Worm (Caenorhabditis elegans) whole organism, L4 larva: ENCODE measurements around the gene txdc-9.

Experiments used
- D1046.2 ChIP-seq: fragments of 200-800 bp; sonication (Bioruptor generic); IDR thresholded peaks from 2 replicates; pipeline ENCODE4 v1.3.6; 2022; ENCODE audit warnings: missing genetic modification characterization, missing compliant biosample characterization
- F26F4.8 ChIP-seq: fragments of 200-800 bp; sonication (Bioruptor generic); conservative IDR thresholded peaks from 2 replicates; pipeline ENCODE4 v1.3.6; 2022; ENCODE audit warnings: missing genetic modification characterization, missing compliant biosample characterization
- Y105C5A.15 ChIP-seq: fragments of 200-800 bp; sonication (Bioruptor generic); IDR thresholded peaks from 2 replicates; pipeline ENCODE4 v1.3.6; 2022; ENCODE audit warnings: missing genetic modification characterization, missing compliant biosample characterization
- Y5F2A.4 ChIP-seq: fragments of 200-800 bp; sonication (Bioruptor generic); optimal IDR thresholded peaks from 2 replicates; lab custom pipeline; 2018; ENCODE audit warnings: mild to moderate bottlenecking, missing genetic modification characterization, missing compliant biosample characterization
- Y75B8A.6 ChIP-seq: fragments of 200-800 bp; sonication (Bioruptor generic); IDR thresholded peaks from 2 replicates; pipeline ENCODE4 v1.3.6; 2022; ENCODE audit warnings: missing genetic modification reagents, missing genetic modification characterization, missing compliant biosample characterization
- ZK337.2 ChIP-seq: fragments of 200-800 bp; sonication (Bioruptor generic); IDR thresholded peaks from 2 replicates; pipeline ENCODE4 v1.3.6; 2022; ENCODE audit warnings: missing genetic modification reagents, missing genetic modification characterization, missing compliant biosample characterization
- ZK546.5 ChIP-seq, 2 experiments: sonication (generic microtip); optimal IDR thresholded peaks; 2 replicates each; lab custom pipeline; 2017; ENCODE audit warnings: missing biosample characterization in 2 of 2, missing genetic modification characterization in 2 of 2
- aha-1 ChIP-seq: fragments of 150-350 bp; peaks from one replicate; lab custom pipeline; 2014; ENCODE audit warnings: missing biosample characterization, missing genetic modification characterization
- ceh-20 ChIP-seq: fragments of 200-800 bp; sonication (Bioruptor generic); IDR thresholded peaks from 2 replicates; pipeline ENCODE4 v1.3.6; 2022; ENCODE audit warnings: missing genetic modification reagents, missing genetic modification characterization, missing compliant biosample characterization
- ceh-44 ChIP-seq: fragments of 200-800 bp; sonication (Bioruptor generic); IDR thresholded peaks from 2 replicates; pipeline ENCODE4 v1.3.6; 2022; ENCODE audit warnings: missing genetic modification reagents, missing genetic modification characterization, missing compliant biosample characterization
- ctbp-1 ChIP-seq: fragments of 200-800 bp; sonication (Bioruptor generic); IDR thresholded peaks from 2 replicates; pipeline ENCODE4 v1.3.6; 2022; ENCODE audit warnings: missing genetic modification reagents, missing genetic modification characterization, missing compliant biosample characterization
- dmd-8 ChIP-seq: fragments of 200-800 bp; sonication (Bioruptor generic); IDR thresholded peaks from 2 replicates; pipeline ENCODE4 v1.3.6; 2022; ENCODE audit warnings: missing genetic modification characterization, missing compliant biosample characterization
- dve-1 ChIP-seq: sonication (generic microtip); optimal IDR thresholded peaks from 2 replicates; lab custom pipeline; 2017; ENCODE audit warnings: antibody characterized with exemption, mild to moderate bottlenecking, missing genetic modification characterization, missing compliant biosample characterization; ENCODE audit not compliant: insufficient read depth
- egl-27 ChIP-seq: sonication (generic microtip); optimal IDR thresholded peaks from 3 replicates; lab custom pipeline; 2017; ENCODE audit warnings: missing biosample characterization, missing genetic modification reagents, missing genetic modification characterization
- fkh-10 ChIP-seq: fragments of 150-350 bp; optimal IDR thresholded peaks from 2 replicates; lab custom pipeline; 2014; ENCODE audit warnings: missing biosample characterization, missing genetic modification reagents, missing genetic modification characterization
- lin-1 ChIP-seq: fragments of 200-800 bp; sonication (Bioruptor generic); IDR thresholded peaks from 2 replicates; pipeline ENCODE4 v1.3.6; 2022; ENCODE audit warnings: missing genetic modification reagents, missing genetic modification characterization, missing compliant biosample characterization
- lin-15B ChIP-seq: fragments of 150-350 bp; sonication (generic microtip); optimal IDR thresholded peaks from 3 replicates; lab custom pipeline; 2014; ENCODE audit warnings: missing biosample characterization, missing genetic modification characterization
- lin-39 ChIP-seq: fragments of 150-350 bp; optimal IDR thresholded peaks from 2 replicates; lab custom pipeline; 2014; ENCODE audit warnings: missing biosample characterization, missing genetic modification reagents, missing genetic modification characterization
- lir-3 ChIP-seq: sonication (generic microtip); optimal IDR thresholded peaks from 2 replicates; lab custom pipeline; 2016; ENCODE audit warnings: mild to moderate bottlenecking, missing genetic modification characterization, missing compliant biosample characterization
- mes-2 ChIP-seq: sonication (generic microtip); optimal IDR thresholded peaks from 2 replicates; lab custom pipeline; 2016; ENCODE audit warnings: missing genotype, mild to moderate bottlenecking, missing genetic modification characterization, missing compliant biosample characterization; ENCODE audit not compliant: poor library complexity, severe bottlenecking
- mxl-2 ChIP-seq: fragments of 200-800 bp; sonication (Bioruptor generic); conservative IDR thresholded peaks from 2 replicates; pipeline ENCODE4 v1.3.6; 2022; ENCODE audit warnings: missing genetic modification reagents, missing genetic modification characterization, missing compliant biosample characterization
- nhr-10 ChIP-seq: fragments of 150-350 bp; optimal IDR thresholded peaks from 2 replicates; lab custom pipeline; 2014; ENCODE audit warnings: missing biosample characterization, missing genetic modification characterization
- nhr-11 ChIP-seq: fragments of 150-350 bp; optimal IDR thresholded peaks from 2 replicates; lab custom pipeline; 2014; ENCODE audit warnings: missing biosample characterization, missing genetic modification characterization
- nhr-237 ChIP-seq: sonication (generic microtip); optimal IDR thresholded peaks from 2 replicates; lab custom pipeline; 2017; ENCODE audit warnings: missing biosample characterization, missing genetic modification characterization
- nhr-42 ChIP-seq: fragments of 200-800 bp; sonication (Bioruptor generic); IDR thresholded peaks from 2 replicates; pipeline ENCODE4 v1.3.6; 2022; ENCODE audit warnings: missing genetic modification characterization, missing compliant biosample characterization
- nhr-48 ChIP-seq: sonication (generic microtip); optimal IDR thresholded peaks from 2 replicates; lab custom pipeline; 2016; ENCODE audit warnings: mild to moderate bottlenecking, missing genetic modification characterization, missing compliant biosample characterization
- nhr-6 ChIP-seq: fragments of 150-350 bp; optimal IDR thresholded peaks from 2 replicates; lab custom pipeline; 2014; ENCODE audit warnings: missing biosample characterization, missing genetic modification characterization
- nhr-76 ChIP-seq: fragments of 150-350 bp; optimal IDR thresholded peaks from 2 replicates; lab custom pipeline; 2014; ENCODE audit warnings: missing biosample characterization, missing genetic modification characterization
- pha-4 ChIP-seq, 2 experiments: fragments of 150-350 bp in 1 of 2; fragments of 200-800 bp in 1 of 2; sonication (Bioruptor generic) in 1 of 2; IDR thresholded peaks in 1 of 2; optimal IDR thresholded peaks in 1 of 2; 2 replicates each; pipeline versions ENCODE4 v1.3.6 to Lab custom; 2014 to 2022; ENCODE audit warnings: missing genetic modification characterization in 2 of 2, missing genetic modification reagents in 2 of 2, missing biosample characterization in 1 of 2, missing compliant biosample characterization in 1 of 2
- set-16 ChIP-seq: fragments of 200-800 bp; sonication (Bioruptor generic); IDR thresholded peaks from 2 replicates; pipeline ENCODE4 v1.3.6; 2022; ENCODE audit warnings: missing genetic modification reagents, missing genetic modification characterization, missing compliant biosample characterization
- tag-97 ChIP-seq: fragments of 200-800 bp; sonication (Bioruptor generic); IDR thresholded peaks from 2 replicates; pipeline ENCODE4 v1.3.6; 2022; ENCODE audit warnings: missing genetic modification characterization, missing compliant biosample characterization
- unc-130 ChIP-seq: sonication (generic microtip); optimal IDR thresholded peaks from 2 replicates; lab custom pipeline; 2016; ENCODE audit warnings: missing genetic modification reagents, missing genetic modification characterization, missing compliant biosample characterization
- unc-39 ChIP-seq: sonication (generic microtip); optimal IDR thresholded peaks from 2 replicates; lab custom pipeline; 2017; ENCODE audit warnings: missing biosample characterization, missing genetic modification characterization
- unc-62 ChIP-seq, 3 experiments: fragments of 150-350 bp in 1 of 3; sonication (generic microtip); optimal IDR thresholded peaks in 2 of 3; peaks in 1 of 3; 1 replicate in 1 of 3; 2 replicates in 2 of 3; lab custom pipeline; 2014 to 2017; ENCODE audit warnings: missing biosample characterization in 3 of 3, missing genetic modification characterization in 3 of 3, missing genetic modification reagents in 3 of 3, missing genotype in 1 of 3
- zag-1 ChIP-seq: fragments of 150-350 bp; optimal IDR thresholded peaks from 2 replicates; lab custom pipeline; 2014; ENCODE audit warnings: missing biosample characterization, missing genetic modification characterization
- ztf-11 ChIP-seq: fragments of 150-350 bp; optimal IDR thresholded peaks from 2 replicates; lab custom pipeline; 2014; ENCODE audit warnings: missing biosample characterization, missing genetic modification characterization

The txdc-9 gene

ce11 chrIII:6467005-6467404 is 35.0 kb downstream of the txdc-9 start, which contains the start of gene T26A5.2:
Gene T26A5.2 (plus strand): TSS chrIII:6467305.
- TF ChIP-seq ztf-11 (tag; lab: Kevin White, UChicago) = no peak
- TF ChIP-seq mes-2 (tag; lab: Kevin White, UChicago) = no peak
- peak; percentile 4 for TF ChIP-seq aha-1

ce11 chrIII:6471451-6471850 is 39.5 kb downstream of the txdc-9 start, which contains the start of gene wht-6:
Gene wht-6 (plus strand): TSS chrIII:6471751.
- TF ChIP-seq nhr-10 (tag; lab: Kevin White, UChicago) (no peak), ctbp-1 (GFP tag; lab: Robert Waterston, UW) (no peak), Y105C5A.15 (GFP tag; lab: Robert Waterston, UW) (no peak), set-16 (GFP tag; lab: Robert Waterston, UW) (no peak), dve-1 (tag; lab: Kevin White, UChicago) (no peak), unc-39 (tag; lab: Kevin White, UChicago) (no peak), nhr-48 (tag; lab: Kevin White, UChicago) (no peak), tag-97 (GFP tag; lab: Robert Waterston, UW) (no peak), nhr-237 (tag; lab: Kevin White, UChicago) (no peak), ztf-11 (tag; lab: Kevin White, UChicago) (no peak), Y75B8A.6 (no peak), D1046.2 (GFP tag; lab: Robert Waterston, UW) (no peak), lir-3 (no peak), unc-62 (GFP tag; optimal IDR thresholded peaks at IDR 0.05 in 1 of 2; lab: Kevin White, UChicago) (no peak), unc-62 (tag; optimal IDR thresholded peaks at IDR 0.05; lab: Kevin White, UChicago) (no peak), lin-39 (no peak), nhr-76 (tag; lab: Kevin White, UChicago) (no peak), ZK337.2 (GFP tag; lab: Robert Waterston, UW) (no peak), F26F4.8 (no peak), nhr-11 (no peak), dmd-8 (no peak)

DNA sequence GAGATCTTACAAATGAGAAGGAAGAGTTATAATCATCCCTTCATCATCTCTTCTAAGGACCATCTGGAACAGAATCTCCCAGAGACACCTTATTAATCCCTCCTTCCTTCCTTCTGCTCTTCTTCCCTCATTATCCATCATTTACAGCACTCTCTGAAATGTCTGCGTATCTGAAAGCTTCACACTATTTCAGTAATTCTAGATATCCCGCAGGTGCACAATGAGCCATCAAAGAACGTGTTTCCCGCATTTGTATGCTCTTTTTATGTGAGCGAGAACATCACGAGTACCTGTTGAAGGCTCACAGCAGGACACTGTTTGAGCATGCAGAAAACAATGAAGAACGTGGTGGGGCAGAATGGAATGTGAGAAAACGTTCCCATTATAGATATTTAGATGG is 44.4 kb downstream of the txdc-9 start:
- TF ChIP-seq Y5F2A.4 (GFP tag; lab: Kevin White, UChicago) (no peak), zag-1 (tag; lab: Kevin White, UChicago) (no peak), lin-1 (GFP tag; lab: Robert Waterston, UW) (no peak), nhr-6 (tag; lab: Kevin White, UChicago) (no peak), fkh-10 (no peak), ceh-20 (GFP tag; lab: Robert Waterston, UW) (no peak), lin-39 (no peak), egl-27 (tag; lab: Kevin White, UChicago) (no peak), tag-97 (GFP tag; lab: Robert Waterston, UW) (no peak), lin-15B (tag; lab: Kevin White, UChicago) (no peak), ZK546.5 (tag; optimal IDR thresholded peaks at IDR 0.05; lab: Kevin White, UChicago) (no peak)

DNA sequence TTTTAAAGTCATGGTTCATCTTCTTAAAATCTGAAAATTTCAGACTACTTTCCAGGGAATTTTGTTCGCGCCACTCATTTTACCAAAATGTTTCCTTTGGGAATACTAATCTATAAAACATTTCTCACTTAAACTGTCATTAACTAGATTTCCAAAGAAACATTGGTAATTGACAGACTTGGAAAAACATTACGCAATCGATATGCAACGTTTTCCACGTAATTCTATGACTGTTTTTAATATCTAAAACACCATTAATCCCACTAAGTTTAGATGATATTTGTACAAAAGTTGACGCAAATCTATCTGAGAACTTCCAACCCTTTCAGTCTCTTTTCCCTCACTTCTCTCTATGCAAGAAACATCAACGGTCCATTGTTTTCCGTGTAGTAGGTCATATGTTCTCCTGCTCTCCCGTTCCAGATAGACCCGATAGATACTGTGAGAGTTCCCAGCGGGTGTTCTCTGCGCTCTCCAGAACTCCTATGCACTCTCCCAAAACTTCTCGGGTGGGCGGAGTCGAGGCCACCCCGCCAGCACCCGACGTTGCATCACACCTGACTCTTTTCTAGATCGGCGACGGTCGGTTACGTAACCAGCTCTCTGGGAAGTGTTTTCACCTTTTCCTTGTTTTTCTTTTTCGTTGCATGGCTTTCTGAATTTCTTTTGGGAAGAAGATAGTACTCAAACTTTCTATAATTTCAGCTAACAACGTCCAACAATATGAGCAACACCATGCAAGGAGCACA is 46.5 kb downstream of the txdc-9 start, which contains the start of gene zip-8:
zip-8 (plus strand) TSS at position 700 of the 749 bp plus-strand sequence.
- TF ChIP-seq ceh-44 (GFP tag; lab: Robert Waterston, UW) (no peak), set-16 (GFP tag; lab: Robert Waterston, UW) (peak; percentile 66), nhr-42 (GFP tag; lab: Robert Waterston, UW) (no peak), aha-1 (peak; percentile 71), mxl-2 (GFP tag; lab: Robert Waterston, UW) (no peak), unc-130 (GFP tag; lab: Kevin White, UChicago) (no peak), pha-4 (GFP tag; IDR thresholded peaks at IDR 0.05; lab: Robert Waterston, UW) (no peak), pha-4 (tag; optimal IDR thresholded peaks at IDR 0.05; lab: Kevin White, UChicago) (no peak)
